Fruit fly (Drosophila melanogaster) Kc167 (cell line): ENCODE results near the gene CG15571.

ENCODE experiments used
- Myc ChIP-seq: fragments of >200 bp; optimal IDR thresholded peaks from 2 replicates; lab custom pipeline; 2017; ENCODE audit warnings: missing external identifiers
- Sin3A ChIP-seq: fragments of >200 bp; optimal IDR thresholded peaks from 2 replicates; lab custom pipeline; 2018; ENCODE audit warnings: missing external identifiers
- h ChIP-seq: fragments of >200 bp; optimal IDR thresholded peaks from 3 replicates; lab custom pipeline; 2018; ENCODE audit warnings: missing external identifiers
- insv ChIP-seq: fragments of >200 bp; optimal IDR thresholded peaks from 3 replicates; lab custom pipeline; 2018; ENCODE audit warnings: missing external identifiers
- psq ChIP-seq: fragments of >200 bp; optimal IDR thresholded peaks from 2 replicates; lab custom pipeline; 2017; ENCODE audit warnings: missing external identifiers
- ttk ChIP-seq: sonication (Bioruptor generic); optimal IDR thresholded peaks from 2 replicates; lab custom pipeline; 2017; ENCODE audit warnings: missing external identifiers

Gene CG15571

DNA sequence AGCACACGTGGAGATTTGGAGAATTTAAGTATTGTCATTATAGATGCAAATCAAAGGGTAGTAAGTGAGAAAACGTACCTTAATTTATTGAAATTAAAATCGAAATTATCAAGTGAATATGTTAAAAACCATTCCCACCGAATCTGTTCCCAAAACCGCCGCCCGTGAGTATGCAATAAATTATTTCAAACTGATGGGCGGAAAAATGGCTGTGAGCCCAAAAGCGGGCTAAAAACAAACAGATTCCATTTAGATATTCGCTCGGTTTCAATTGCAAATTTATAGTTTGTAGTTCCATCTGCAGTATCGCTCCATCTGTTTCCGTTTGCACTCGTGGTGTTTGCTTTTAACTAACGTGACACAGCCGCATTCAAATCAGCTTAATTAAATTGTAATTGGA lies 2.8 kb downstream of the CG15571 start:
- TF ChIP-seq insv: no peak
- TF ChIP-seq h (lab: Kevin White, UChicago): no peak
- TF ChIP-seq Myc (lab: Kevin White, UChicago): no peak
- TF ChIP-seq ttk (lab: Kevin White, UChicago): no peak
- no peak for TF ChIP-seq psq (lab: Kevin White, UChicago)
- TF ChIP-seq Sin3A (lab: Kevin White, UChicago): no peak

DNA sequence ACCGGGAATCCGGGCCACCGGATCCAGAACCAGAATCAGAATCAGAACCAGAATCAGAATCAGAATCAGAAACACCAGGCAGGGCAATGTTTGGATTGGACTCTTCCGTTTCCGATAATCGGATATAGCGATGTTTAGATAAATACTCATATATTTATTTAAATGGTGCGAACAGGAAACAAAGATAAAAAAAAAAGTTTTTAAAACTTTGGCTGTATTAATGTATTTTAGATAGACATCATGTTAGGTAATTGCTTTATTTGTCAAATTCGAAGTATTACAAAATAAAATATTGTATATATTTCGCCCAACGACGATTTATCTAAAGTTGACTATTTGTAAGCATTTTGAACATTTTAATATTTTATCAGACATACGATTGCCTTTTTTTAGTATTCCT lies 4.5 kb downstream of the CG15571 start, which contains the start of gene CG43288:
CG43288 (plus strand) TSS at position 301 of the 400 bp plus-strand sequence.
- no peak for TF ChIP-seq psq (lab: Kevin White, UChicago)
- TF ChIP-seq h (lab: Kevin White, UChicago): no peak
- no peak for TF ChIP-seq Myc (lab: Kevin White, UChicago)
- TF ChIP-seq ttk (lab: Kevin White, UChicago): no peak
- TF ChIP-seq insv: no peak
- TF ChIP-seq Sin3A (lab: Kevin White, UChicago): no peak

DNA sequence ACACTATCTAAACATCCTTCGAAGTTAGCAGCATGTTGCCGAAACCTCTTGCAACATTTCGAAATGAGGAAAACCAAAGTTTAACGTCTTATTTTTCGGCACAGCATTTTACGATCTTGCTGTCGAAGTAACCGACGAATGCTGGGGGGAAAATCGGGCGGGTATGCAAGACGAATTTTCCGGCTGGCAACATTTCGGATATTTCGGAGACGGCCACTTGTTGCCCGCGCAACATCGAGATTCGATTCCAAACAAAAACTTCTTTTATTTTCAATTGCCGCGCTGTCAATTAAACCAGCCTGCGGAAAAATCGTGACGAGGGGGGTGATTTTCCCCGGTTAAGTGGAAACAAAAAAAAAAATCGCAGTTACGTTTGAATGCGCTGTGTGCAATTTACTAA lies 10.4 kb downstream of the CG15571 start:
- TF ChIP-seq Sin3A (lab: Kevin White, UChicago) (no peak), psq (lab: Kevin White, UChicago) (no peak), ttk (lab: Kevin White, UChicago) (no peak), insv (no peak), h (lab: Kevin White, UChicago) (no peak)

DNA sequence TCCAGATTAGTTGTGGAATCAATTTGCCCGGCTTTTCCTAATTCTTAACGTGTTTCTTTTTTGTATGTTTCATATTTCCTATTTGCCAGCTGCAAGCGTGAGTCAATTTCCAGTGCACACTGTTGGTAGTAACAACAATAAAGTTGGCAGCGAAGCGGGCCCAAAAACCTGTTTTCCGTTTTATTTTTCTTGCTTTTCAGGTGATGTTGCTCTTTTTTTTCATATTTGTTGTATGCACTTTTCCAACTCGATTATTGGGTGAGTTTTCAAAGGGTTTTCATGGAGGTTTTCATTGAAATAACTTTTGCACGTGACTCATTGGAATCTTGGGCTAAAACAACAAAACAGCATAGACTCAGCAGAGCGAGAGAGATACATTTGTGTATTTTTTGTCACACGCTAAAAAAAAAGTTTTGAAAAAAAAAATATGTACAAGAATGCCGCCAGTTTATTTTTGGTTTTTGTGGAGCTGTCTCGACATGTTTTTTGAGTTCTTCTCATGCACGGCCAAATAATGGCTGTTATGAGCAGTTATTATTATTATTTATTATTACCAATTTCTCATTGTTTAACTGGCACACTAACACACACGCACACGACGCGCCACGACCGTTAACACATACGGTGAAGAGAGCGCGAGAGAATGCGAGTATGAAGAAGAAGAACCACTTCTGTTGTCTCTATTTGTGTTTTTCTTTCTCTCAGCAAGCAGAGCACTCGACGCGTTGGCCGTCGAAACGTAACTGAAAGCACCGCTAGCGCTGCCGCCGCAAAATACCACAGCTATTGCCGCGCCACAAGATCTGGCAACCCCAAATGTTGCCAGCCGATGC lies 11.6 kb downstream of the CG15571 start, which contains the start of gene Fas2:
Fas2 (minus strand) TSS at position 748 of the 833 bp plus-strand sequence.
- TF ChIP-seq insv (no peak), ttk (lab: Kevin White, UChicago) (no peak), Myc (lab: Kevin White, UChicago) (no peak), Sin3A (lab: Kevin White, UChicago) (no peak), psq (lab: Kevin White, UChicago) (no peak), h (lab: Kevin White, UChicago) (no peak)

DNA sequence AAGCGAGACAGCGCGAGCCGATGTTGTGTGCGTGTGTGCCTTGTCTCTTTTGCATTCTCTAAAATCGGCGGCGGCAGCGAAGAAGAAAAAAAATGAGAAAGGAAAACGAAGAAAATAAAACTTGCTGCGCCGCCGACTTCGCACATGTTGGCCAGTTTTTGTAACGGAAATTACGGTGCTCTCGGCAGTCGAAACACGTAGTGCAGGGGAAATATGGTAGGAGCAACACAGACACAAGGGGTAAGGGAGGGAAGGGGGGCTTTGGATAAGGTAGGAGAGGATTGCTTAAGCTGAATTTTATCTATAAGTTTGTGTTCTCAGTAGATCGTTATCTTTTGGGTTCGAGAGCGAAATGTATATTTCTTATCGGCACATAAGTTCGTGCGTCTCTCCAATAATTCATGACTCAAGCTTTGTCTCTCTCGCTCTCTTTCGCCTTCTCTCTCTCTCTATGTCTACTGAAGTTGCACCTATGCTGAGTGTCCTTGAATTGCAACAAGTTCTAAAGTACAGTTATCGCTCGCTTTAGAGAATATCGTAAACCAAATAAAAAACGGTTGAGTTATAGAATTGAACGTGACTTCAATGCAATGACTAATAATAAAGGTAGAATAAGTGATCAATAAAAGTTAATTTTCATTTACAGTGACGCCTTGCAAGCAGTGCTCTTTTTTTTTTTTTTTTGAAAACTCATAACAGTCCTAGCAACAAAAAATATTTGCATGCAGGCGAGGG lies 13.3 kb downstream of the CG15571 start:
- no peak for TF ChIP-seq Myc (lab: Kevin White, UChicago)
- TF ChIP-seq Sin3A (lab: Kevin White, UChicago): no peak
- TF ChIP-seq h (lab: Kevin White, UChicago): no peak
- no peak for TF ChIP-seq ttk (lab: Kevin White, UChicago)
- no peak for TF ChIP-seq insv
- TF ChIP-seq psq (lab: Kevin White, UChicago): no peak

DNA sequence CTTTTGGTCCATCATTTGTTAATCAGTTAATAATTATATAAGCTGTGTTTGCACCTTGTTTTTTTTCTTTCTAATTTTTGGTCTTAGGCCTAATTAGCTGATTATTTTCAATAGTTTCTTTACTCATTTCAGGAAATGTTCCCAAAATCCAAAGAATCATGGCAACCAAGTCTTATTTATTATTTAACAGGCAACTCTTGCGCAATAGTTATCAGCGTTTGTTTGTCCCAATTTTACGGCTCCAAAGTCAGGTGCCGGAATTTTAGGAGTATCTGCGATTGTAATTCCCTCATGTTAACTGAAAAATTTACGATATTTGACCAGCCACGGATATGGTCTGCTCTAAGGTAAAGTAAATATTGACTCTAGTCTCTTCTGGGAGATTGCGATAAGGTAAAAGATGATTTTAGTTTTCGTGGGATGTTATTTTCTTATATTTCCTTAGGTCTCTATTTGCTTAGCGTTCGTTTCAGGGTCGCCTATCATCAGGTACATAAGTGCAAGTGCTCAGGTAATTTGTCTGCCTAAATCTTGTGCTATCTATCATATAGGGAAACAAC lies 14.9 kb downstream of the CG15571 start:
- TF ChIP-seq Myc (lab: Kevin White, UChicago): no peak
- no peak for TF ChIP-seq insv
- TF ChIP-seq h (lab: Kevin White, UChicago): no peak
- no peak for TF ChIP-seq Sin3A (lab: Kevin White, UChicago)
- no peak for TF ChIP-seq ttk (lab: Kevin White, UChicago)
- no peak for TF ChIP-seq psq (lab: Kevin White, UChicago)

DNA sequence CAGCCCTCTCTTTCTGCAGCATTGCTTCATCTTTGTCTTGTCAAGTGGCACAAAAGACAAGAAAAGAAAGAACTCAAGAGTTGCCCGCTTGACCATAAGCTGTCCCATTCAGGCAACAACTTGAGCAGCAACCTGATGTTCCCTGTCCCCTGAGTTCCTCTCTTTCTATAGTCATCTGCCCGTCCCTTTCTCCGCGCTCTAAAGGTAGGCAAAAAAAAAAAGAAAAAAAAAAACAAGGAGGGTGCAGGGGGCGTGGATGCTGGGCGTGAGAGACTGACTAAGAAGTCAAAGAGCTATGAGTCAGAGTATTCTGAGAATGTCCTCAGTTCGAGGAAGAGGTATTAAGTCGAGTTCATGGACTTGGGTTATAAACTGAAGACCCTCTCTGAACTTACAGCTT lies 16.6 kb downstream of the CG15571 start:
- no peak for TF ChIP-seq insv
- TF ChIP-seq ttk (lab: Kevin White, UChicago): no peak
- TF ChIP-seq h (lab: Kevin White, UChicago): no peak
- TF ChIP-seq Myc (lab: Kevin White, UChicago): no peak
- no peak for TF ChIP-seq Sin3A (lab: Kevin White, UChicago)
- TF ChIP-seq psq (lab: Kevin White, UChicago): no peak

DNA sequence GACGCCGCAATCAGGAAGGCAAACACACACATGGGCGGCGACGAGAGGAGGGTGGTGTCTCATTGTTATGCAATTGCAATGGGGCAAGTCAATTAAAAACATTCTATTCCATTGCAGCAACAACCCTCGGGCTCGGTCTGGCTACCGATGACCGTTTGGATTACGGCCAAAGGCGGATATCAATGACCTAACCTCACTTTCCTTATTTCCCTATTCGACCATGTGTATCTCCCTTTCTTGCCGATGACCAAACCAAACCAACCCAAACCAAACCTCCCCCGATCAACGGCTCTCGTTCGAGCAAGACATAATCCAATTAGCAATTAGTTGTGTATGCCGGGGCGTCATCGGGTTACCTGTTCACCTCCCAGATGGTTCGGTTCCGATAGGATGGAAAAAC lies 18.4 kb downstream of the CG15571 start:
- no peak for TF ChIP-seq Myc (lab: Kevin White, UChicago)
- TF ChIP-seq ttk (lab: Kevin White, UChicago): no peak
- no peak for TF ChIP-seq insv
- no peak for TF ChIP-seq psq (lab: Kevin White, UChicago)
- TF ChIP-seq Sin3A (lab: Kevin White, UChicago): no peak
- no peak for TF ChIP-seq h (lab: Kevin White, UChicago)

DNA sequence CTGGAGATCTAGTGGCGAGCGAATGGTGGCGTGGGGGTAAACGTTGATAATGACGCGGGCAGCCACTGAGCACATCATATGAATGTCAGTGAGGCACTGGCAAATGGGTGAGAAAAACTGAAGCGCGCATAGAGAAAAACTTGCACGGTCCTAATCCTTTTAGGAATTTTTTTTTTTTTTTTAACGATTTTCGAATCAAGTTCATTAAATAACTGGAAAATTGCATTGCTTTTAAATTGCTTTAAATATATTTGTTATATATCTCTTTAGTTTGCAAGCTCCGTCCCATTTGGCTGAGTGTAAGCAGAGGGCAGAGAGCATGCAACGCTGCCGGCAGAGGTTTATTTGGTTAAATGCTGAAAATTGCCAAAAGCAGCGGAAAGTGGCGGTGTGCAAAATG lies 19.7 kb downstream of the CG15571 start:
- TF ChIP-seq h (lab: Kevin White, UChicago): no peak
- TF ChIP-seq psq (lab: Kevin White, UChicago): no peak
- no peak for TF ChIP-seq Myc (lab: Kevin White, UChicago)
- no peak for TF ChIP-seq ttk (lab: Kevin White, UChicago)
- no peak for TF ChIP-seq Sin3A (lab: Kevin White, UChicago)
- no peak for TF ChIP-seq insv

DNA sequence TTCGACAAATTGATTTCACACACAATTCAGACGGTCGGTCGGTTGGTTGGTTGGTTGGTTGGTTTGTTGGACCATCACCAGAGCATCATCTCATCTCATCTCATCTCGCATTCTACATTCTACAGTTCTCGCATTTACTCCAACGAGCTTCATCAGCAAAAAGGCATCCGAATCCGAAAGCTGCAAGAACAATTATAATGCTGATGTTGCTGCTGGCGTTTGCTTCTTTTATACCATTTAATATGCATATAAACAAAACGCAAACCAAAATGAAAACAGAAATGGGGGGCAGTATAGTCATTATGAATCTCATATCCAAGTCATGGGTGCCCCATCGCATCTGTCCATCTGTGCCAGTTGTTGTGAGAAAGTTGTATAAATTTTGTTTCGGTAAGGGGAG lies 30.5 kb downstream of the CG15571 start:
- no peak for TF ChIP-seq Myc (lab: Kevin White, UChicago)
- no peak for TF ChIP-seq Sin3A (lab: Kevin White, UChicago)
- no peak for TF ChIP-seq ttk (lab: Kevin White, UChicago)
- TF ChIP-seq h (lab: Kevin White, UChicago): no peak
- TF ChIP-seq psq (lab: Kevin White, UChicago): no peak
- no peak for TF ChIP-seq insv

DNA sequence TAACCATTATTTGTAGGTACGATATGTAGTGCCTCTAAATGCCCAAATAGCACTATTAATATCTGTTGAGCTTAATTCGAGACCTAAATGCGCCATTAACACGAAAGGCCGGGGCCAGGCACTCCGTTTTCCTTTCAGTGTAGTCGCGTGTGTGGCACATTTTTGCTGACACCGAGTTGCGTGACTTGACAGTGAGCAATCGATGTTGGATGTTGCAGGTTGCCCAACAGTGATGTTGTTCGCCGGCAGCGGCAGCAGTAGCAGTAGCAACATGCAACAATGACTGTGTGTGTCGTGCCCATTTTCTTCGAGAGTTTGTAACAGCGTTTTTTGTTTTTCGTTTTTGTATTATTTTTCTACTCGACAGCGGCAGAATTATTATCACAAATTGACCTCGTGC lies 31.8 kb downstream of the CG15571 start:
- no peak for TF ChIP-seq psq (lab: Kevin White, UChicago)
- no peak for TF ChIP-seq Sin3A (lab: Kevin White, UChicago)
- no peak for TF ChIP-seq Myc (lab: Kevin White, UChicago)
- TF ChIP-seq insv: no peak
- TF ChIP-seq ttk (lab: Kevin White, UChicago): no peak
